Worm (Caenorhabditis elegans) whole organism, early embryonic: ENCODE data around the gene Y51H7C.10.

Experiments used
- B0310.2 ChIP-seq: sonication (generic microtip); optimal IDR thresholded peaks from 2 replicates; lab custom pipeline; 2016; ENCODE audit warnings: mild to moderate bottlenecking, missing genetic modification characterization, missing compliant biosample characterization
- F13C5.2 ChIP-seq: sonication (generic microtip); optimal IDR thresholded peaks from 2 replicates; lab custom pipeline; 2017; ENCODE audit warnings: mild to moderate bottlenecking, missing genetic modification characterization, inconsistent platforms, missing compliant biosample characterization
- aly-1 ChIP-seq: sonication (generic microtip); optimal IDR thresholded peaks from 2 replicates; lab custom pipeline; 2016; ENCODE audit warnings: missing genetic modification characterization, missing compliant biosample characterization
- ama-1 ChIP-seq: fragments of 150-350 bp; optimal IDR thresholded peaks from 2 replicates; lab custom pipeline; 2014
- ceh-13 ChIP-seq: fragments of 200-800 bp; sonication (Bioruptor generic); optimal IDR thresholded peaks from 2 replicates; lab custom pipeline; 2018; ENCODE audit warnings: mild to moderate bottlenecking, missing genetic modification characterization, missing compliant biosample characterization
- ceh-36 ChIP-seq: sonication (generic microtip); optimal IDR thresholded peaks from 2 replicates; lab custom pipeline; 2016; ENCODE audit warnings: missing genetic modification characterization, inconsistent platforms, missing compliant biosample characterization
- ets-7 ChIP-seq: sonication (generic microtip); optimal IDR thresholded peaks from 2 replicates; lab custom pipeline; 2016; ENCODE audit warnings: missing genotype, missing genetic modification characterization, missing compliant biosample characterization
- flt-1 ChIP-seq: fragments of 200-800 bp; sonication (Bioruptor generic); IDR thresholded peaks from 2 replicates; pipeline ENCODE4 v1.3.6; 2022; ENCODE audit warnings: missing genetic modification characterization, missing compliant biosample characterization
- hmbx-1 ChIP-seq: sonication (generic microtip); optimal IDR thresholded peaks from 2 replicates; lab custom pipeline; 2016; ENCODE audit warnings: mild to moderate bottlenecking, missing genetic modification characterization, missing compliant biosample characterization
- hmg-4 ChIP-seq: fragments of 200-800 bp; sonication (Bioruptor generic); optimal IDR thresholded peaks from 2 replicates; lab custom pipeline; 2018; ENCODE audit warnings: mild to moderate bottlenecking, missing genetic modification characterization, missing compliant biosample characterization
- hnd-1 ChIP-seq: sonication (generic microtip); optimal IDR thresholded peaks from 2 replicates; lab custom pipeline; 2016; ENCODE audit warnings: missing genetic modification characterization, missing compliant biosample characterization
- pes-1 ChIP-seq: fragments of 200-800 bp; sonication (Bioruptor generic); IDR thresholded peaks from 2 replicates; pipeline ENCODE4 v1.3.6; 2022; ENCODE audit warnings: missing genetic modification reagents, missing genetic modification characterization, missing compliant biosample characterization
- scrt-1 ChIP-seq: fragments of 200-800 bp; sonication (Bioruptor generic); IDR thresholded peaks from 2 replicates; pipeline ENCODE4 v1.3.6; 2022; ENCODE audit warnings: missing genetic modification characterization, missing compliant biosample characterization
- sea-1 ChIP-seq: fragments of 200-800 bp; sonication (Bioruptor generic); conservative IDR thresholded peaks from 2 replicates; pipeline ENCODE4 v1.3.6; 2022; ENCODE audit warnings: missing genetic modification characterization, missing compliant biosample characterization
- tbx-11 ChIP-seq: fragments of 200-800 bp; sonication (Bioruptor generic); IDR thresholded peaks from 2 replicates; pipeline ENCODE4 v1.3.6; 2022; ENCODE audit warnings: missing genetic modification characterization, missing compliant biosample characterization
- tbx-37 ChIP-seq: fragments of 200-800 bp; sonication (Bioruptor generic); conservative IDR thresholded peaks from 2 replicates; pipeline ENCODE4 v1.3.6; 2022; ENCODE audit warnings: missing genetic modification reagents, missing genetic modification characterization, missing compliant biosample characterization
- tra-4 ChIP-seq: sonication (generic microtip); optimal IDR thresholded peaks from 2 replicates; lab custom pipeline; 2017; ENCODE audit warnings: missing genetic modification characterization, missing compliant biosample characterization

The Y51H7C.10 gene

ce11 chrII:1412359-1412907 lies 11.1 kb downstream of the Y51H7C.10 start, which contains the start of gene alkb-1:
alkb-1 (plus strand) TSS chrII:1412409.
- TF ChIP-seq scrt-1 (no peak), pes-1 (GFP tag; lab: Robert Waterston, UW) (no peak), hmg-4 (no peak), tbx-11 (no peak), hnd-1 (tag; lab: Kevin White, UChicago) (no peak), F13C5.2 (tag; lab: Kevin White, UChicago) (no peak)

- TF ChIP-seq B0310.2 (tag; lab: Kevin White, UChicago) (no peak), hmbx-1 (tag; lab: Kevin White, UChicago) (no peak), tbx-37 (GFP tag; lab: Robert Waterston, UW) (no peak), ets-7 (tag; lab: Kevin White, UChicago) (no peak), pes-1 (GFP tag; lab: Robert Waterston, UW) (no peak), tbx-11 (no peak), hmg-4 (no peak), aly-1 (tag; lab: Kevin White, UChicago) (no peak), ama-1 (lab: Kevin White, UChicago) (no peak), scrt-1 (no peak), flt-1 (GFP tag; lab: Robert Waterston, UW) (no peak), sea-1 (no peak), F13C5.2 (tag; lab: Kevin White, UChicago) (no peak), tra-4 (no peak), hnd-1 (tag; lab: Kevin White, UChicago) (no peak), ceh-13 (GFP tag; lab: Kevin White, UChicago) (no peak), ceh-36 (tag; lab: Kevin White, UChicago) (no peak)
Observed at ce11 chrII:1411372-1411771, 12.2 kb downstream of the Y51H7C.10 start, which contains the start of gene Y51H7C.9. Y51H7C.9 (minus strand) TSS chrII:1411472.

- TF ChIP-seq B0310.2 (tag; lab: Kevin White, UChicago) = no peak
- TF ChIP-seq ceh-13 (GFP tag; lab: Kevin White, UChicago) = no peak
- no peak for TF ChIP-seq hmbx-1 (tag; lab: Kevin White, UChicago)
- TF ChIP-seq ceh-36 (tag; lab: Kevin White, UChicago) = no peak
- no peak for TF ChIP-seq ets-7 (tag; lab: Kevin White, UChicago)
- TF ChIP-seq scrt-1 = no peak
- no peak for TF ChIP-seq F13C5.2 (tag; lab: Kevin White, UChicago)
- TF ChIP-seq hmg-4 = no peak
- no peak for TF ChIP-seq tbx-37 (GFP tag; lab: Robert Waterston, UW)
- no peak for TF ChIP-seq aly-1 (tag; lab: Kevin White, UChicago)
- TF ChIP-seq pes-1 (GFP tag; lab: Robert Waterston, UW) = no peak
- TF ChIP-seq tbx-11 = no peak
- TF ChIP-seq ama-1 (lab: Kevin White, UChicago) = no peak
Observed at ce11 chrII:1403056-1403455, 20.5 kb downstream of the Y51H7C.10 start, which contains the start of the genes Y51H7C.41 and cogc-4. Y51H7C.41 (plus strand) TSS chrII:1403321. cogc-4 (plus strand) TSS chrII:1403441.

ce11 chrII:1402167-1402619 lies 21.4 kb downstream of the Y51H7C.10 start, which contains the start of gene Y51H7C.7:
Y51H7C.7 (plus strand) TSS chrII:1402569.
- TF ChIP-seq ama-1 (lab: Kevin White, UChicago) (no peak), pes-1 (GFP tag; lab: Robert Waterston, UW) (no peak), scrt-1 (no peak), tbx-11 (no peak), tra-4 (no peak), ets-7 (tag; lab: Kevin White, UChicago) (no peak), aly-1 (tag; lab: Kevin White, UChicago) (no peak), F13C5.2 (tag; lab: Kevin White, UChicago) (no peak), ceh-13 (GFP tag; lab: Kevin White, UChicago) (no peak), hmg-4 (no peak), hmbx-1 (tag; lab: Kevin White, UChicago) (no peak), ceh-36 (tag; lab: Kevin White, UChicago) (no peak), flt-1 (GFP tag; lab: Robert Waterston, UW) (no peak), B0310.2 (tag; lab: Kevin White, UChicago) (no peak), tbx-37 (GFP tag; lab: Robert Waterston, UW) (no peak), hnd-1 (tag; lab: Kevin White, UChicago) (no peak), sea-1 (no peak)

- TF ChIP-seq tra-4 = no peak
- no peak for TF ChIP-seq scrt-1
- TF ChIP-seq hnd-1 (tag; lab: Kevin White, UChicago) = no peak
- TF ChIP-seq tbx-37 (GFP tag; lab: Robert Waterston, UW) = no peak
- TF ChIP-seq sea-1 = no peak
- no peak for TF ChIP-seq ceh-13 (GFP tag; lab: Kevin White, UChicago)
- TF ChIP-seq ets-7 (tag; lab: Kevin White, UChicago) = no peak
- TF ChIP-seq pes-1 (GFP tag; lab: Robert Waterston, UW) = no peak
- no peak for TF ChIP-seq B0310.2 (tag; lab: Kevin White, UChicago)
- no peak for TF ChIP-seq aly-1 (tag; lab: Kevin White, UChicago)
- TF ChIP-seq F13C5.2 (tag; lab: Kevin White, UChicago) = no peak
- TF ChIP-seq hmg-4 = no peak
- no peak for TF ChIP-seq ceh-36 (tag; lab: Kevin White, UChicago)
- no peak for TF ChIP-seq ama-1 (lab: Kevin White, UChicago)
- TF ChIP-seq hmbx-1 (tag; lab: Kevin White, UChicago) = no peak
- TF ChIP-seq flt-1 (GFP tag; lab: Robert Waterston, UW) = no peak
- no peak for TF ChIP-seq tbx-11
Observed at ce11 chrII:1401474-1401873, 22.1 kb downstream of the Y51H7C.10 start, which contains the start of gene Y51H7C.8. Y51H7C.8 (plus strand) TSS chrII:1401774.

ce11 chrII:1400105-1400504 lies 23.5 kb downstream of the Y51H7C.10 start, which contains the start of gene F54D12.1:
F54D12.1 (plus strand) TSS chrII:1400405.
- no peak for TF ChIP-seq ceh-13 (GFP tag; lab: Kevin White, UChicago)
- no peak for TF ChIP-seq aly-1 (tag; lab: Kevin White, UChicago)
- no peak for TF ChIP-seq ama-1 (lab: Kevin White, UChicago)
- no peak for TF ChIP-seq flt-1 (GFP tag; lab: Robert Waterston, UW)
- TF ChIP-seq sea-1 = no peak
- TF ChIP-seq ceh-36 (tag; lab: Kevin White, UChicago) = no peak
- no peak for TF ChIP-seq tbx-11
- TF ChIP-seq F13C5.2 (tag; lab: Kevin White, UChicago) = no peak
- no peak for TF ChIP-seq tbx-37 (GFP tag; lab: Robert Waterston, UW)
- TF ChIP-seq scrt-1 = no peak
- no peak for TF ChIP-seq pes-1 (GFP tag; lab: Robert Waterston, UW)
- no peak for TF ChIP-seq B0310.2 (tag; lab: Kevin White, UChicago)
- no peak for TF ChIP-seq hnd-1 (tag; lab: Kevin White, UChicago)
